Fruit fly (Drosophila melanogaster): ENCODE data around the gene Cpr65Eb.
A peak's percentile ranks its signal among the peaks of the same experiment; 100 is the strongest.

Cpr65Eb gene

dm6 chr3L:7105693-7106092 is 17.1 kb upstream of the Cpr65Eb start (continued):
- TF ChIP-seq CG8388 (GFP tag; optimal IDR thresholded peaks at IDR 0.05) (no peak), zfh2 (GFP tag; optimal IDR thresholded peaks at IDR 0.05) (no peak), yki (optimal IDR thresholded peaks at IDR 0.05) (no peak), gt (GFP tag; IDR thresholded peaks at IDR 0.05) (no peak), BEAF-32 (GFP tag; optimal IDR thresholded peaks at IDR 0.05) (no peak), ind (GFP tag; optimal IDR thresholded peaks at IDR 0.05) (peak; percentile 13), croc (GFP tag; conservative IDR thresholded peaks at IDR 0.05) (no peak), bab2 (GFP tag; optimal IDR thresholded peaks at IDR 0.05) (no peak), crol (GFP tag; IDR thresholded peaks at IDR 0.05) (no peak), cas (GFP tag; IDR thresholded peaks at IDR 0.05) (no peak), CG7745 (tag; optimal IDR thresholded peaks at IDR 0.05) (no peak), CG16815 (GFP tag; optimal IDR thresholded peaks at IDR 0.05) (no peak), Sox102F (GFP tag; optimal IDR thresholded peaks at IDR 0.05) (peak; percentile 49), CG32532 (GFP tag; IDR thresholded peaks at IDR 0.05) (no peak), CG10543 (GFP tag; optimal IDR thresholded peaks at IDR 0.05) (no peak), maf-S (GFP tag; optimal IDR thresholded peaks at IDR 0.05) (no peak), CG13424 (tag; optimal IDR thresholded peaks at IDR 0.05) (peak; percentile 12), CG6683 (GFP tag; optimal IDR thresholded peaks at IDR 0.05) (no peak), phol (tag; optimal IDR thresholded peaks at IDR 0.05) (peak; percentile 26), Fer2 (tag; optimal IDR thresholded peaks at IDR 0.05) (no peak), vnd (GFP tag; IDR thresholded peaks at IDR 0.05; ENCODE audit: partially characterized antibody) (no peak), gcm (GFP tag; optimal IDR thresholded peaks at IDR 0.05) (no peak), CG11504 (tag; optimal IDR thresholded peaks at IDR 0.05) (peak; percentile 59), Trl (optimal IDR thresholded peaks at IDR 0.05) (no peak), Trl (GFP tag; optimal IDR thresholded peaks at IDR 0.05) (no peak), CG12299 (tag; optimal IDR thresholded peaks at IDR 0.05) (no peak), psq (GFP tag; optimal IDR thresholded peaks at IDR 0.05) (no peak), CG17385 (GFP tag; optimal IDR thresholded peaks at IDR 0.05) (no peak), fu2 (GFP tag; optimal IDR thresholded peaks at IDR 0.05) (no peak), esg (GFP tag; conservative IDR thresholded peaks at IDR 0.05) (no peak), zen2 (GFP tag; IDR thresholded peaks at IDR 0.05; ENCODE audit: partially characterized antibody) (no peak), pan (optimal IDR thresholded peaks at IDR 0.05) (no peak), pan (GFP tag; optimal IDR thresholded peaks at IDR 0.05 in 1 of 2, IDR thresholded peaks at IDR 0.05 in 1 of 2) (peak in 1 of 2 experiments; percentile 50)

DNA sequence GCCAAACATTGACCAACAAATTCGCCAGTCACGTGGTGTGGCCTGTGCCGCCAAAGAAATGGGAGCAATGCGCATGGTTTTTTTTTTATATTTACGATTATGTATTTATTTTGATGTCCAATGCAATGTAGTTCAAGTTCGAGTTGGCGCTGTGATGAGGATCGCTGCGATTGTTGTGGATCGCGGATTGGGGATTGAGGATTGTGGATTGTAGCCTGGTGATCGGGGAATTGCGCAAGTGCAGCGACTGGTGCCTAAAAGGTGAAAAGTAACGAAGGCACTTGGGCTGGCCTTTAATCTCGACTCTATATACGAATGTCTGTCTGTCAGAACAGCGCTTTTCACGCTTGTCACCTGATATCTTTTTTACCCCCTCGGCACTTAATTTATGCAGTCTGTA is 15.9 kb upstream of the Cpr65Eb start:
- TF ChIP-seq Ets65A (GFP tag) = peak; percentile 93
- no peak for TF ChIP-seq odd (GFP tag; optimal IDR thresholded peaks at IDR 0.05)
- TF ChIP-seq CG2889 (GFP tag; IDR thresholded peaks at IDR 0.05) = 0 out of 3 replicates have a peak, but pooled peaks have one; percentile 21
- no peak for TF ChIP-seq Bgb (GFP tag; IDR thresholded peaks at IDR 0.05; ENCODE audit: partially characterized antibody)
- TF ChIP-seq CG14441 (GFP tag; IDR thresholded peaks at IDR 0.05) = no peak
- no peak for TF ChIP-seq CG12299 (tag; optimal IDR thresholded peaks at IDR 0.05)

DNA sequence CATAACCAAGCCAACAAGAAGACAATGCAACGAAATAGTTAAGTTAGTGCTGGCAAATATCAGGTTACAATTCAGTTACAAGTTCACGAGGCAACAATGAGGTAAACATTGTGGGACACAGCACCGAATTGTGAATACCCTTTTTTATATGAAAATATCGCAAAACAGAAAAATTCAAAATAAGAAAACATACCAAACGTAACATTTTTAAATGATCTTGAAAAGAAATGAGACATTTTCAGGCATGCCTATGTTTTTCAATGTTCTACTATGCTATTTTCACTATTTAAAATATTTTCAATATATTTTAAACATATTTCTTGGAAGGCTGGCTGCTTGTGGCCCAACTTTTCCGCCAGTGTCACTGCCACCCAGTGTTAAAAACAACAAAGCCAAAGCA is 15.4 kb upstream of the Cpr65Eb start:
- TF ChIP-seq CG11723 (GFP tag; optimal IDR thresholded peaks at IDR 0.05) (no peak), D19A (tag; optimal IDR thresholded peaks at IDR 0.05) (peak; percentile 57), CG11504 (tag; optimal IDR thresholded peaks at IDR 0.05) (peak; percentile 11)

Measured in whole organism, embryonic.